Fruit fly (Drosophila melanogaster) whole organism, embryonic: Measurements from ENCODE around the gene CG2794.

Source experiments
- Atf-2 ChIP-seq: fragments of 200-800 bp; sonication (Bioruptor generic); optimal IDR thresholded peaks from 2 replicates; lab custom pipeline; 2016; ENCODE audit warnings: missing biosample characterization, missing genetic modification characterization
- Atf6 ChIP-seq: fragments of 200-800 bp; sonication (Bioruptor generic); IDR thresholded peaks from 2 replicates; pipeline ENCODE4 v1.3.6; 2022; ENCODE audit warnings: missing biosample characterization, missing genetic modification characterization
- B-H2 ChIP-seq: fragments of 200-800 bp; sonication (Bioruptor generic); optimal IDR thresholded peaks from 2 replicates; lab custom pipeline; 2018; ENCODE audit warnings: missing biosample characterization, mild to moderate bottlenecking, missing genetic modification characterization
- Bgb ChIP-seq: fragments of 200-800 bp; sonication (Bioruptor generic); IDR thresholded peaks from 2 replicates; pipeline ENCODE4 v1.3.6; 2022; ENCODE audit warnings: missing biosample characterization, missing genetic modification characterization; ENCODE audit not compliant: partially characterized antibody
- Blimp-1 ChIP-seq: fragments of 200-800 bp; sonication (Bioruptor generic); optimal IDR thresholded peaks from 3 replicates; lab custom pipeline; 2018; ENCODE audit warnings: missing biosample characterization, missing genetic modification characterization, mild to moderate bottlenecking, moderate library complexity, missing genetic modification reagents
- Bteb2 ChIP-seq: fragments of 200-800 bp; sonication (Bioruptor generic); optimal IDR thresholded peaks from 2 replicates; lab custom pipeline; 2016; ENCODE audit warnings: missing biosample characterization, missing genetic modification characterization
- CG1024 ChIP-seq: fragments of 200-800 bp; sonication (Bioruptor generic); IDR thresholded peaks from 2 replicates; pipeline ENCODE4 v1.3.6; 2022; ENCODE audit warnings: missing biosample characterization, missing genetic modification characterization
- CG10565 ChIP-seq: fragments of 200-800 bp; sonication (Bioruptor generic); optimal IDR thresholded peaks from 3 replicates; lab custom pipeline; 2016; ENCODE audit warnings: missing biosample characterization, mild to moderate bottlenecking, missing genetic modification characterization
- CG13424 ChIP-seq: fragments of 200-800 bp; sonication (Bioruptor generic); optimal IDR thresholded peaks from 2 replicates; lab custom pipeline; 2019; ENCODE audit warnings: missing biosample characterization, mild to moderate bottlenecking, missing genetic modification characterization, moderate library complexity
- CG14050 ChIP-seq: fragments of 200-800 bp; sonication (Bioruptor generic); IDR thresholded peaks from 3 replicates; pipeline ENCODE4 v1.3.6; 2022; ENCODE audit warnings: missing biosample characterization, missing genetic modification characterization
- CG14710 ChIP-seq: fragments of 200-800 bp; sonication (Bioruptor generic); optimal IDR thresholded peaks from 3 replicates; lab custom pipeline; 2019; ENCODE audit warnings: missing biosample characterization, mild to moderate bottlenecking, missing genetic modification characterization, moderate library complexity
- CG15011 ChIP-seq: fragments of 200-800 bp; sonication (Bioruptor generic); optimal IDR thresholded peaks from 3 replicates; lab custom pipeline; 2018; ENCODE audit warnings: missing biosample characterization, mild to moderate bottlenecking, missing genetic modification characterization
- CG2199 ChIP-seq: fragments of 200-800 bp; sonication (Bioruptor generic); IDR thresholded peaks from 3 replicates; pipeline ENCODE4 v1.3.6; 2022; ENCODE audit warnings: missing biosample characterization, missing genetic modification characterization
- CG2712 ChIP-seq: fragments of 200-800 bp; optimal IDR thresholded peaks from 3 replicates; lab custom pipeline; 2019; ENCODE audit warnings: missing biosample characterization, mild to moderate bottlenecking, missing genetic modification characterization, moderate library complexity
- CG3163 ChIP-seq: fragments of 200-800 bp; sonication (Bioruptor generic); optimal IDR thresholded peaks from 3 replicates; lab custom pipeline; 2016; ENCODE audit warnings: missing biosample characterization, missing genetic modification characterization
- CG6765 ChIP-seq: fragments of 200-800 bp; sonication (Bioruptor generic); optimal IDR thresholded peaks from 3 replicates; lab custom pipeline; 2017; ENCODE audit warnings: missing biosample characterization, mild to moderate bottlenecking, missing genetic modification characterization
- CG7271 ChIP-seq: fragments of 200-800 bp; sonication (Bioruptor generic); optimal IDR thresholded peaks from 2 replicates; lab custom pipeline; 2018; ENCODE audit warnings: missing biosample characterization, mild to moderate bottlenecking, missing genetic modification characterization, moderate library complexity
- CG7928 ChIP-seq: fragments of 200-800 bp; sonication (Bioruptor generic); optimal IDR thresholded peaks from 2 replicates; lab custom pipeline; 2017; ENCODE audit warnings: missing biosample characterization, mild to moderate bottlenecking, missing genetic modification characterization
- CHES-1-like ChIP-seq: fragments of 200-800 bp; sonication (Bioruptor generic); optimal IDR thresholded peaks from 2 replicates; lab custom pipeline; 2016; ENCODE audit warnings: missing biosample characterization, missing genetic modification characterization
- CrebB ChIP-seq: fragments of 200-800 bp; sonication (Bioruptor generic); optimal IDR thresholded peaks from 3 replicates; lab custom pipeline; 2018; ENCODE audit warnings: missing biosample characterization, mild to moderate bottlenecking, missing genetic modification characterization
- D19A ChIP-seq: fragments of 200-800 bp; optimal IDR thresholded peaks from 3 replicates; lab custom pipeline; 2019; ENCODE audit warnings: missing biosample characterization, mild to moderate bottlenecking, missing genetic modification characterization, moderate library complexity
- Doc3 ChIP-seq: fragments of 200-800 bp; sonication (Bioruptor generic); IDR thresholded peaks from 3 replicates; pipeline ENCODE4 v1.3.6; 2022; ENCODE audit warnings: missing biosample characterization, missing genetic modification characterization; ENCODE audit not compliant: partially characterized antibody
- ERR ChIP-seq: fragments of 200-800 bp; sonication (Bioruptor generic); optimal IDR thresholded peaks from 2 replicates; lab custom pipeline; 2016; ENCODE audit warnings: missing biosample characterization, missing genetic modification characterization
- HLHmδ ChIP-seq: fragments of 200-800 bp; sonication (Bioruptor generic); optimal IDR thresholded peaks from 2 replicates; lab custom pipeline; 2018; ENCODE audit warnings: missing biosample characterization, mild to moderate bottlenecking, missing genetic modification characterization, moderate library complexity
- Hand ChIP-seq: fragments of 200-800 bp; sonication (Bioruptor generic); optimal IDR thresholded peaks from 2 replicates; lab custom pipeline; 2017; ENCODE audit warnings: mild to moderate bottlenecking, missing biosample characterization, missing genetic modification reagents, missing genetic modification characterization
- Hr39 ChIP-seq: fragments of >200 bp; optimal IDR thresholded peaks from 2 replicates; lab custom pipeline; 2017
- Lhr ChIP-seq: fragments of 200-800 bp; sonication (Bioruptor generic); optimal IDR thresholded peaks from 3 replicates; lab custom pipeline; 2017; ENCODE audit warnings: mild to moderate bottlenecking, missing biosample characterization, missing genetic modification reagents, missing genetic modification characterization
- MTF-1 ChIP-seq: fragments of 200-800 bp; sonication (Bioruptor generic); optimal IDR thresholded peaks from 2 replicates; lab custom pipeline; 2018; ENCODE audit warnings: missing biosample characterization, mild to moderate bottlenecking, missing genetic modification characterization, borderline replicate concordance
- NFAT ChIP-seq: fragments of 200-800 bp; sonication (Bioruptor generic); IDR thresholded peaks from 2 replicates; pipeline ENCODE4 v1.3.6; 2022; ENCODE audit warnings: missing biosample characterization, missing genetic modification characterization
- Neu2 ChIP-seq: fragments of 200-800 bp; sonication (Bioruptor generic); optimal IDR thresholded peaks from 3 replicates; lab custom pipeline; 2016; ENCODE audit warnings: missing biosample characterization, missing genetic modification characterization, borderline replicate concordance
- Optix ChIP-seq: fragments of 200-800 bp; sonication (Bioruptor generic); IDR thresholded peaks from 3 replicates; pipeline ENCODE4 v1.3.6; 2022; ENCODE audit warnings: missing biosample characterization, missing genetic modification characterization
- Ravus ChIP-seq: fragments of 200-800 bp; sonication (Bioruptor generic); IDR thresholded peaks from 2 replicates; pipeline ENCODE4 v1.3.6; 2022; ENCODE audit warnings: missing biosample characterization, missing genetic modification characterization
- Rx ChIP-seq: fragments of 200-800 bp; sonication (Bioruptor generic); IDR thresholded peaks from 2 replicates; pipeline ENCODE4 v1.3.6; 2022; ENCODE audit warnings: missing biosample characterization, missing genetic modification characterization
- Ssrp ChIP-seq: fragments of 200-800 bp; sonication (Bioruptor generic); optimal IDR thresholded peaks from 2 replicates; lab custom pipeline; 2018; ENCODE audit warnings: missing biosample characterization, mild to moderate bottlenecking, missing genetic modification characterization, moderate library complexity
- YL-1 ChIP-seq: fragments of 200-800 bp; sonication (Bioruptor generic); optimal IDR thresholded peaks from 3 replicates; lab custom pipeline; 2017; ENCODE audit warnings: missing biosample characterization, mild to moderate bottlenecking, missing genetic modification characterization
- ac ChIP-seq: fragments of 200-800 bp; sonication (Bioruptor generic); optimal IDR thresholded peaks from 3 replicates; lab custom pipeline; 2017; ENCODE audit warnings: missing biosample characterization, mild to moderate bottlenecking, missing genetic modification characterization
- chn ChIP-seq: fragments of 200-800 bp; sonication (Bioruptor generic); optimal IDR thresholded peaks from 2 replicates; lab custom pipeline; 2016; ENCODE audit warnings: missing biosample characterization, missing genetic modification characterization
- fu2 ChIP-seq: fragments of 200-800 bp; sonication (Bioruptor generic); optimal IDR thresholded peaks from 2 replicates; lab custom pipeline; 2016; ENCODE audit warnings: missing biosample characterization, missing genetic modification characterization
- gcm ChIP-seq: fragments of 200-800 bp; sonication (Bioruptor generic); optimal IDR thresholded peaks from 2 replicates; lab custom pipeline; 2019; ENCODE audit warnings: missing biosample characterization, mild to moderate bottlenecking, missing genetic modification characterization, moderate library complexity
- grau ChIP-seq: fragments of 200-800 bp; optimal IDR thresholded peaks from 3 replicates; lab custom pipeline; 2019; ENCODE audit warnings: missing biosample characterization, mild to moderate bottlenecking, missing genetic modification characterization, moderate library complexity
- insv ChIP-seq, 2 experiments: fragments of 200-800 bp; sonication (Bioruptor generic); optimal IDR thresholded peaks; 3 replicates each; lab custom pipeline; 2016 to 2018; ENCODE audit warnings: missing biosample characterization in 2 of 2, missing genetic modification characterization in 2 of 2
- jigr1 ChIP-seq: fragments of 200-800 bp; sonication (Bioruptor generic); IDR thresholded peaks from 3 replicates; pipeline ENCODE4 v1.3.6; 2022; ENCODE audit warnings: missing biosample characterization, missing genetic modification characterization
- lmd ChIP-seq: fragments of 200-800 bp; sonication (Bioruptor generic); IDR thresholded peaks from 2 replicates; pipeline ENCODE4 v1.3.6; 2022; ENCODE audit warnings: missing biosample characterization, missing genetic modification characterization
- mam ChIP-seq: fragments of 200-800 bp; sonication (Bioruptor generic); optimal IDR thresholded peaks from 3 replicates; lab custom pipeline; 2016; ENCODE audit warnings: missing biosample characterization, missing genetic modification characterization
- sd ChIP-seq: fragments of 200-800 bp; sonication (Bioruptor generic); optimal IDR thresholded peaks from 3 replicates; lab custom pipeline; 2018; ENCODE audit warnings: missing biosample characterization, mild to moderate bottlenecking, missing genetic modification characterization, moderate library complexity
- shn ChIP-seq: fragments of 200-800 bp; sonication (Bioruptor generic); optimal IDR thresholded peaks from 3 replicates; lab custom pipeline; 2016; ENCODE audit warnings: missing biosample characterization, missing genetic modification characterization
- sna ChIP-seq: fragments of 200-800 bp; sonication (Bioruptor generic); IDR thresholded peaks from 2 replicates; pipeline ENCODE4 v1.3.6; 2022; ENCODE audit warnings: missing biosample characterization, missing genetic modification characterization; ENCODE audit not compliant: partially characterized antibody
- trh ChIP-seq: fragments of 200-800 bp; sonication (Bioruptor generic); optimal IDR thresholded peaks from 2 replicates; lab custom pipeline; 2016; ENCODE audit warnings: missing biosample characterization, missing genetic modification characterization
- wor ChIP-seq: fragments of 200-800 bp; sonication (Bioruptor generic); IDR thresholded peaks from 2 replicates; pipeline ENCODE4 v1.3.6; 2022; ENCODE audit warnings: missing biosample characterization, missing genetic modification characterization
- zen2 ChIP-seq: fragments of 200-800 bp; sonication (Bioruptor generic); IDR thresholded peaks from 3 replicates; pipeline ENCODE4 v1.3.6; 2022; ENCODE audit warnings: missing biosample characterization, missing genetic modification characterization; ENCODE audit not compliant: partially characterized antibody

The CG2794 gene

dm6 chr2L:540572-541210 is 23.3 kb upstream of the CG2794 start (continued):
- no peak for TF ChIP-seq CHES-1-like (GFP tag; lab: Kevin White, UChicago)
- TF ChIP-seq NFAT: peak; percentile 45; the same call in 1 of the 2 replicates
- TF ChIP-seq Blimp-1 (GFP tag; lab: Kevin White, UChicago): no peak
- TF ChIP-seq CG7271 (tag; lab: Kevin White, UChicago): no peak
- no peak for TF ChIP-seq jigr1 (GFP tag; lab: Robert Waterston, UW)
- no peak for TF ChIP-seq Optix (GFP tag; lab: Robert Waterston, UW)
- TF ChIP-seq Bgb (GFP tag; lab: Robert Waterston, UW): peak; percentile 50
- no peak for TF ChIP-seq fu2 (GFP tag; lab: Kevin White, UChicago)
- peak; percentile 9 for TF ChIP-seq CG7928 (GFP tag; lab: Kevin White, UChicago)
- no peak for TF ChIP-seq MTF-1 (GFP tag; lab: Kevin White, UChicago)
- peak; percentile 29 for TF ChIP-seq HLHmδ (GFP tag; lab: Kevin White, UChicago)
- no peak for TF ChIP-seq Atf6
- TF ChIP-seq CG1024 (GFP tag; lab: Robert Waterston, UW): no peak
- no peak for TF ChIP-seq Neu2 (GFP tag; lab: Kevin White, UChicago)
- TF ChIP-seq Rx (GFP tag; lab: Robert Waterston, UW): no peak
- TF ChIP-seq sd (tag; lab: Kevin White, UChicago): peak; percentile 92
- TF ChIP-seq Bteb2 (GFP tag; lab: Kevin White, UChicago): no peak
- TF ChIP-seq insv (GFP tag; optimal IDR thresholded peaks at IDR 0.05; lab: Kevin White, UChicago): peak in 1 of 2 experiments; percentile 43
- TF ChIP-seq CG15011: no peak
- no peak for TF ChIP-seq CG14050 (GFP tag; lab: Robert Waterston, UW)
- peak; percentile 24 for TF ChIP-seq YL-1 (GFP tag; lab: Kevin White, UChicago)
- no peak; the same call in 2 of the 3 replicates for TF ChIP-seq CG2199
- TF ChIP-seq shn (GFP tag; lab: Kevin White, UChicago): no peak
- TF ChIP-seq CrebB (tag; lab: Kevin White, UChicago): peak; percentile 42
- TF ChIP-seq Ravus (GFP tag; lab: Robert Waterston, UW): no peak
- no peak for TF ChIP-seq wor (GFP tag; lab: Robert Waterston, UW)
- TF ChIP-seq CG13424 (tag; lab: Kevin White, UChicago): no peak
- TF ChIP-seq Hr39 (lab: Kevin White, UChicago): no peak
- no peak for TF ChIP-seq mam
- peak; percentile 61; the same call in 1 of the 3 replicates for TF ChIP-seq Doc3 (GFP tag; lab: Robert Waterston, UW)
- no peak for TF ChIP-seq Ssrp (tag; lab: Kevin White, UChicago)
- peak; percentile 23 for TF ChIP-seq CG6765
- peak; percentile 57 for TF ChIP-seq CG14710
- no peak for TF ChIP-seq CG10565 (GFP tag; lab: Kevin White, UChicago)
- TF ChIP-seq CG3163 (GFP tag; lab: Kevin White, UChicago): peak; percentile 33
- no peak for TF ChIP-seq Atf-2
- no peak for TF ChIP-seq Hand
- peak; percentile 55 for TF ChIP-seq CG2712 (tag; lab: Kevin White, UChicago)
- no peak for TF ChIP-seq lmd (GFP tag; lab: Robert Waterston, UW)
- TF ChIP-seq chn (GFP tag; lab: Kevin White, UChicago): no peak
- peak; percentile 75; the same call in 2 of the 3 replicates for TF ChIP-seq zen2 (GFP tag; lab: Robert Waterston, UW)
- peak; percentile 8 for TF ChIP-seq D19A (tag; lab: Kevin White, UChicago)
- peak; percentile 75 for TF ChIP-seq ac (GFP tag; lab: Kevin White, UChicago)
- peak; percentile 54; the same call in 1 of the 2 replicates for TF ChIP-seq sna (GFP tag; lab: Robert Waterston, UW)
- peak; percentile 100 for TF ChIP-seq Lhr
- TF ChIP-seq gcm (GFP tag; lab: Kevin White, UChicago): peak; percentile 58
- no peak for TF ChIP-seq ERR (GFP tag; lab: Kevin White, UChicago)
- TF ChIP-seq trh (GFP tag; lab: Kevin White, UChicago): no peak
- TF ChIP-seq B-H2 (GFP tag; lab: Kevin White, UChicago): no peak
- no peak for TF ChIP-seq grau
